Worm (Caenorhabditis elegans) whole organism, midembryonic: ENCODE measurements around the gene F02D8.1.
A peak's percentile ranks its signal among the peaks of the same experiment; 100 is the strongest.

Source experiments
- T22C8.4 ChIP-seq: fragments of 200-800 bp; sonication (Bioruptor generic); IDR thresholded peaks from 2 replicates; pipeline ENCODE4 v1.3.6; 2022; ENCODE audit warnings: missing genetic modification characterization, missing compliant biosample characterization
- cog-1 ChIP-seq: sonication (generic microtip); optimal IDR thresholded peaks from 2 replicates; lab custom pipeline; 2016; ENCODE audit warnings: missing genetic modification characterization, missing compliant biosample characterization
- flt-1 ChIP-seq: fragments of 200-800 bp; sonication (Bioruptor generic); IDR thresholded peaks from 2 replicates; pipeline ENCODE4 v1.3.6; 2022; ENCODE audit warnings: missing genetic modification characterization, missing compliant biosample characterization
- klf-2 ChIP-seq: fragments of 200-800 bp; sonication (Bioruptor generic); conservative IDR thresholded peaks from 2 replicates; pipeline ENCODE4 v1.3.6; 2022; ENCODE audit warnings: missing genetic modification reagents, missing genetic modification characterization, missing compliant biosample characterization
- med-1 ChIP-seq: sonication (generic microtip); optimal IDR thresholded peaks from 2 replicates; lab custom pipeline; 2017; ENCODE audit warnings: missing genetic modification characterization, mild to moderate bottlenecking, missing compliant biosample characterization, antibody characterized with exemption, missing genetic modification reagents; ENCODE audit not compliant: insufficient read depth
- tab-1 ChIP-seq: fragments of 200-800 bp; sonication (Bioruptor generic); IDR thresholded peaks from 2 replicates; pipeline ENCODE4 v1.3.6; 2022; ENCODE audit warnings: missing genetic modification characterization, missing compliant biosample characterization
- ztf-23 ChIP-seq: fragments of 200-800 bp; sonication (Bioruptor generic); IDR thresholded peaks from 2 replicates; pipeline ENCODE4 v1.3.6; 2022; ENCODE audit warnings: missing genetic modification reagents, missing genetic modification characterization, missing compliant biosample characterization
- ztf-29 ChIP-seq: fragments of 200-800 bp; sonication (Bioruptor generic); IDR thresholded peaks from 2 replicates; pipeline ENCODE4 v1.3.6; 2022; ENCODE audit warnings: missing genetic modification reagents, missing genetic modification characterization, missing compliant biosample characterization

DNA sequence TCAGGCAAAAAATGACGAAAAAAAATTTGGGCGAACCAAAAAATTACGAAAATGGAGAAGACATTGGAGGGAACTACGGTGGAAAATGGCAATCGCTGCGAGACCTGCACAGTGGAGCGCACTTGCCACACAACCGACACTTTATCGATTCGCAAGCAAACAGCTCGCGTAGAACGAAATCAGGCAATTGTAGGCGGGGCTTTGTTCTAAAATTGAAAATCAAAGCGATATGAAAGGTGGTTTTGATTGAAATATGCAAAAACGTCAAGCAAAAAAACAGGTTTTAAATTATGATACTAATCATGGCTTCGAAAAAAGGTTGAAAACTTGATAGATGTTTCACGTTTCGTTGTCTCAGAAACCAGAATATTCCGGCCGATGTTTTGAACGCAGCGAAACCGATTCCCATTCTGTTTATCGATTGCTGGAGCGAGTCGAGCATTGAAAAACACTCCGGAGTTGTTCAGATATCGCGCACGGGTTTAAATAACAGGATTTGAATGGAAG, 23.7 kb upstream of the F02D8.1 start, which contains the start of the genes fib-1 and mut-15:
- TF ChIP-seq flt-1 (GFP tag; lab: Robert Waterston, UW) (peak; percentile 82), ztf-23 (GFP tag; lab: Robert Waterston, UW) (peak; percentile 72), cog-1 (tag; lab: Kevin White, UChicago) (peak; percentile 93), ztf-29 (GFP tag; lab: Robert Waterston, UW) (0 out of 2 replicates have a peak, but pooled peaks have one; percentile 26), T22C8.4 (GFP tag; lab: Robert Waterston, UW) (peak; percentile 73), klf-2 (GFP tag; lab: Robert Waterston, UW) (0 out of 2 replicates have a peak, but pooled peaks have one; percentile 38), med-1 (no peak), tab-1 (GFP tag; lab: Robert Waterston, UW) (no peak)
